Fruit fly (Drosophila melanogaster): Measurements from ENCODE around the gene Etfb.

dm6 chr3R:29764249-29765042 is 38.3 kb downstream of the Etfb start:
- TF ChIP-seq psq (GFP tag; optimal IDR thresholded peaks at IDR 0.05) (no peak), jim (GFP tag; optimal IDR thresholded peaks at IDR 0.05) (no peak), dmrt93B (GFP tag; optimal IDR thresholded peaks at IDR 0.05) (no peak), pan (optimal IDR thresholded peaks at IDR 0.05) (no peak), CG9705 (GFP tag; optimal IDR thresholded peaks at IDR 0.05) (no peak), h (GFP tag; optimal IDR thresholded peaks at IDR 0.05) (no peak), Hr78 (GFP tag; optimal IDR thresholded peaks at IDR 0.05) (no peak)

Data from whole organism, wandering third instar larva.